Worm (Caenorhabditis elegans): Measurements from ENCODE around the gene F14D7.6.

F14D7.6 gene

DNA sequence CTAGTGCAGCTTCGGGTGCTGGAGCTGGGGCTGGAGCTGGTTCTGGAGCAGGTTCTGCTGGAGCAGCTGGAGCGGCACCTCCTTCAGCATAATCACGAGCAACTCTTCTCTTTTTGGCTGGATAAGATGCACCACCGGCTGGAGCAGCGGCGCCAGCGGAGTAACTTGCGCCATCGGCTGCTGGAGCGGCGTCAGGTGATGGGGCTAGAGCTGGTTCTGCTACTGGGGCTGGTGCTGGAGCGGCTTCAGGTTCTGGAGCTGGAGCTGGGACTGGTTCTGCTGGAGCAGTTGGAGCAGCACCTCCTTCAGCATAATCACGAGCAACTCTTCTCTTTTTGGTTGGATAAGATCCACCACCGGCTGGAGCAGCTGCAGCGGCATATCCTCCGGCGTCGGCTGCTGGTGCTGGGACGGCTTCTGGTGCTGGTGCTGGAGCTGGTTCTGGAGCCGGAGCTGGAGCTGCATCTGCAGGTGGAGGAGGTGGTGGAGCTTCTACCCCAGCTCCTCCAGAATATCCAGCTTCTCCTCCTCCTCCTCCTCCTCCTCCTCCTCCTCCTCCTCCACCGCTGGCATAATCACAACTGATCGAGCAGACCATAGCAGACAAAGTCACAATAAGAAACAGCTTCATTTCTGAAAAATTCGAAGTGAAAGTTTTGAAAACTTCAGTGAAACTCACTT lies 18.0 kb downstream of the F14D7.6 start, which contains the start of gene F47B8.13:
TSS of gene F47B8.13 (minus strand) at position 631 of the 681 bp plus-strand sequence.
- TF ChIP-seq hnd-1 (tag; optimal IDR thresholded peaks at IDR 0.05) (no peak), aly-1 (tag; optimal IDR thresholded peaks at IDR 0.05) (peak; percentile 55)

DNA sequence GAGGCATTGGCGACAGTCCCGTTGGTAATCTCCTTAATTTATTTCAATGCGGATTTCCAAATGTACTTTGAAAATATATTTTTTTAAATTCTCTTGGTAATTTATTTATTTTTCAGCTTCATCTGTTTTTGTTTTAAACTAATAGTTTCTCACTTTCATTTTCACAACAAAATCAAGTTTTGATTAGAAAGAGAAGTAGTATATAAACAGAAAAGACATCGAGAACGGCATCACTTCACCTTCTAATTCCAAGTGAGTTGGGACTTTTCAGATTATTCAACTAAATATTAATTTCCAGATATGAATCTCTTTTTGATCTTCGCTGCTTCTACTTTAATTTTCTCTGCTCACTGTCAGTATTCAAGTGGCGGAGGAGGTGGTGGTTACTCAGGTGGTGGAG lies 19.0 kb downstream of the F14D7.6 start, which contains the start of gene F47B8.14:
TSS of gene F47B8.14 (plus strand) at position 301 of the 400 bp plus-strand sequence.
- TF ChIP-seq F13C5.2 (tag; optimal IDR thresholded peaks at IDR 0.05) (no peak), tra-4 (tag; optimal IDR thresholded peaks at IDR 0.05) (no peak), ets-7 (tag; optimal IDR thresholded peaks at IDR 0.05) (no peak), B0310.2 (tag; optimal IDR thresholded peaks at IDR 0.05) (no peak), pes-1 (GFP tag; IDR thresholded peaks at IDR 0.05) (no peak), hnd-1 (tag; optimal IDR thresholded peaks at IDR 0.05) (no peak), hmbx-1 (tag; optimal IDR thresholded peaks at IDR 0.05) (no peak), ceh-13 (GFP tag; optimal IDR thresholded peaks at IDR 0.05) (no peak), tbx-37 (GFP tag; conservative IDR thresholded peaks at IDR 0.05) (no peak), tbx-11 (GFP tag; IDR thresholded peaks at IDR 0.05) (no peak), aly-1 (tag; optimal IDR thresholded peaks at IDR 0.05) (no peak), flt-1 (GFP tag; IDR thresholded peaks at IDR 0.05) (no peak), ama-1 (optimal IDR thresholded peaks at IDR 0.05) (no peak), sea-1 (GFP tag; conservative IDR thresholded peaks at IDR 0.05) (no peak), ceh-36 (tag; optimal IDR thresholded peaks at IDR 0.05) (no peak), hmg-4 (GFP tag; optimal IDR thresholded peaks at IDR 0.05) (no peak), scrt-1 (GFP tag; IDR thresholded peaks at IDR 0.05) (no peak)

DNA sequence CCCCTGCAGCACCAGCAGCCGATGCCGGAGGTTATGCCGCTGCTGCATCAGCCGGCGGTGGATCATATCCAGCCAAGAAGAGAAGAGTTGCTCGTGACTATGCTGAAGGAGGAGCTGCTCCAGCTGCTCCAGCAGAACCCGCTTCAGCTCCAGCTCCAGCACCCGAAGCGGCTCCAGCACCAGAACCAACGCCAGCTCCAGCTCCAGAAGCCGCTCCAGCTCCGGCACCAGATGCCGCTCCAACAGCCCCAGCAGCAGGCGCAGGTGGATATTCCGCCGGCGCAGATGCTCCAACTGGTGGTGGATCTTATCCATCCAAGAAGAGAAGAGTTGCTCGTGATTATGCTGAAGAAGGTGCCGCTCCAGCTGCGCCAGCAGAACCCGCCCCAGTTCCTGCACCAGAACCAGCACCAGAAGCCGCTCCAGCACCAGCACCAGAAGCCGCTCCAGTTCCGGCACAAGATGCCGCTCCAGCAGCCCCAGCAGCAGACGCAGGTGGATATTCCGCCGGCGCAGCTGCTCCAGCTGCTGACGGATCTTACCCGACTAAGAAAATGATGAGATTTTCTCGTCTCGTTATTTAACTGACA lies 19.6 kb downstream of the F14D7.6 start:
- TF ChIP-seq ceh-13 (GFP tag; optimal IDR thresholded peaks at IDR 0.05), result no peak
- 0 out of 2 replicates have a peak, but pooled peaks have one; percentile 21 for TF ChIP-seq sea-1 (GFP tag; conservative IDR thresholded peaks at IDR 0.05)
- no peak for TF ChIP-seq flt-1 (GFP tag; IDR thresholded peaks at IDR 0.05)

- no peak for TF ChIP-seq F13C5.2 (tag; optimal IDR thresholded peaks at IDR 0.05)
- TF ChIP-seq tbx-11 (GFP tag; IDR thresholded peaks at IDR 0.05), result no peak
- no peak for TF ChIP-seq hmg-4 (GFP tag; optimal IDR thresholded peaks at IDR 0.05)
- TF ChIP-seq pes-1 (GFP tag; IDR thresholded peaks at IDR 0.05), result no peak
- no peak for TF ChIP-seq ceh-13 (GFP tag; optimal IDR thresholded peaks at IDR 0.05)
- no peak for TF ChIP-seq flt-1 (GFP tag; IDR thresholded peaks at IDR 0.05)
- no peak for TF ChIP-seq B0310.2 (tag; optimal IDR thresholded peaks at IDR 0.05)
- TF ChIP-seq hnd-1 (tag; optimal IDR thresholded peaks at IDR 0.05), result no peak
These were observed 21.5 kb downstream of the F14D7.6 start, which contains the start of gene F47B8.3 for ce11 chrV:14322743-14323142. Gene F47B8.3, minus strand, starts transcription at chrV:14323003.

ce11 chrV:14324502-14325467 lies 23.6 kb downstream of the F14D7.6 start, which contains the start of the genes F47B8.4 and F47B8.18:
Gene F47B8.4, minus strand, starts transcription at chrV:14324673.
Gene F47B8.18, minus strand, starts transcription at chrV:14325464.
- TF ChIP-seq pes-1 (GFP tag; IDR thresholded peaks at IDR 0.05) (no peak), tbx-11 (GFP tag; IDR thresholded peaks at IDR 0.05) (no peak), flt-1 (GFP tag; IDR thresholded peaks at IDR 0.05) (no peak), hmg-4 (GFP tag; optimal IDR thresholded peaks at IDR 0.05) (no peak), aly-1 (tag; optimal IDR thresholded peaks at IDR 0.05) (peak; percentile 26), sea-1 (GFP tag; conservative IDR thresholded peaks at IDR 0.05) (no peak)

- TF ChIP-seq tra-4 (tag; optimal IDR thresholded peaks at IDR 0.05), result no peak
- TF ChIP-seq sea-1 (GFP tag; conservative IDR thresholded peaks at IDR 0.05), result no peak
- no peak for TF ChIP-seq F13C5.2 (tag; optimal IDR thresholded peaks at IDR 0.05)
- no peak for TF ChIP-seq hmbx-1 (tag; optimal IDR thresholded peaks at IDR 0.05)
- no peak for TF ChIP-seq scrt-1 (GFP tag; IDR thresholded peaks at IDR 0.05)
These were observed 26.6 kb downstream of the F14D7.6 start, which contains the start of gene F47B8.5 for ce11 chrV:14327776-14328175. Gene F47B8.5, minus strand, starts transcription at chrV:14327876.

DNA sequence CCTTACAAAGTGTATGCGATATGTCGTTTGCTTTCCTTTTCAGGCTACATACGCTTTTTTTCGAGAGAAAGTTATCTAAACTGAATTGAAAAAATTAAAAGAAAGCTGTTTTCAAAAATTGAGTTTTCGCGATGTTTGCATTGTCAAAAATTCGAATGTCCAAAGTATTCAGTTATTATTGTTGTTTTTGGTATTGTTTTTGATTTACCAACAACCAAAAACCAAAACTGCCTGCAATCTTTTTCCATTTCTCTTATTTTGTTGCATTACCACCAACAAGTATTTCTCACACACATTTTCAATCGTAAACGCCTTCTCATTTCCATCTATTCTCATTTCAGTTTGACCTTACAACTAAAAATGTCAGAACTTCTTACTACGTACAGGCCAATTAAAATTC lies 27.6 kb downstream of the F14D7.6 start, which contains the start of gene pepm-1:
TSS of gene pepm-1 (plus strand) at position 301 of the 400 bp plus-strand sequence.
- TF ChIP-seq ceh-36 (tag; optimal IDR thresholded peaks at IDR 0.05) (no peak), ceh-13 (GFP tag; optimal IDR thresholded peaks at IDR 0.05) (no peak), hmbx-1 (tag; optimal IDR thresholded peaks at IDR 0.05) (no peak), hmg-4 (GFP tag; optimal IDR thresholded peaks at IDR 0.05) (no peak), tbx-37 (GFP tag; conservative IDR thresholded peaks at IDR 0.05) (no peak), tra-4 (tag; optimal IDR thresholded peaks at IDR 0.05) (no peak), ama-1 (optimal IDR thresholded peaks at IDR 0.05) (no peak), pes-1 (GFP tag; IDR thresholded peaks at IDR 0.05) (no peak), aly-1 (tag; optimal IDR thresholded peaks at IDR 0.05) (no peak), tbx-11 (GFP tag; IDR thresholded peaks at IDR 0.05) (no peak), F13C5.2 (tag; optimal IDR thresholded peaks at IDR 0.05) (no peak), hnd-1 (tag; optimal IDR thresholded peaks at IDR 0.05) (no peak), scrt-1 (GFP tag; IDR thresholded peaks at IDR 0.05) (no peak), flt-1 (GFP tag; IDR thresholded peaks at IDR 0.05) (no peak), ets-7 (tag; optimal IDR thresholded peaks at IDR 0.05) (no peak), sea-1 (GFP tag; conservative IDR thresholded peaks at IDR 0.05) (no peak)

Measured in whole organism, early embryonic.